Worm (Caenorhabditis elegans) whole organism, L4 larva: ENCODE data around the gene srsx-26.

Source experiments
- D1046.2 ChIP-seq: fragments of 200-800 bp; sonication (Bioruptor generic); IDR thresholded peaks from 2 replicates; pipeline ENCODE4 v1.3.6; 2022; ENCODE audit warnings: missing genetic modification characterization, missing compliant biosample characterization
- F44E2.7 ChIP-seq: fragments of 200-800 bp; sonication (Bioruptor generic); IDR thresholded peaks from 2 replicates; pipeline ENCODE4 v2.1.2; 2022; ENCODE audit warnings: missing genetic modification characterization, missing compliant biosample characterization
- F49E8.2 ChIP-seq: sonication (generic microtip); optimal IDR thresholded peaks from 2 replicates; lab custom pipeline; 2016; ENCODE audit warnings: missing compliant biosample characterization, mild to moderate bottlenecking, missing genetic modification characterization, borderline replicate concordance
- Y105C5A.15 ChIP-seq: fragments of 200-800 bp; sonication (Bioruptor generic); IDR thresholded peaks from 2 replicates; pipeline ENCODE4 v1.3.6; 2022; ENCODE audit warnings: missing genetic modification characterization, missing compliant biosample characterization
- Y48G9A.11 ChIP-seq: fragments of 200-800 bp; sonication (Bioruptor generic); IDR thresholded peaks from 2 replicates; pipeline ENCODE4 v1.3.6; 2022; ENCODE audit warnings: missing genetic modification reagents, missing genetic modification characterization, missing compliant biosample characterization
- aha-1 ChIP-seq: fragments of 150-350 bp; peaks from one replicate; lab custom pipeline; 2014; ENCODE audit warnings: missing biosample characterization, missing genetic modification characterization
- aly-2 ChIP-seq: sonication (generic microtip); optimal IDR thresholded peaks from 2 replicates; lab custom pipeline; 2018; ENCODE audit warnings: missing biosample characterization, missing genetic modification characterization
- ceh-32 ChIP-seq: sonication (generic microtip); optimal IDR thresholded peaks from 2 replicates; lab custom pipeline; 2016; ENCODE audit warnings: mild to moderate bottlenecking, missing genetic modification characterization, missing compliant biosample characterization; ENCODE audit not compliant: poor library complexity
- ceh-44 ChIP-seq: fragments of 200-800 bp; sonication (Bioruptor generic); IDR thresholded peaks from 2 replicates; pipeline ENCODE4 v1.3.6; 2022; ENCODE audit warnings: missing genetic modification reagents, missing genetic modification characterization, missing compliant biosample characterization
- ces-1 ChIP-seq: fragments of 150-350 bp; sonication (generic microtip); optimal IDR thresholded peaks from 4 replicates; lab custom pipeline; 2014; ENCODE audit warnings: missing biosample characterization, missing genetic modification reagents, missing genetic modification characterization
- ctbp-1 ChIP-seq: fragments of 200-800 bp; sonication (Bioruptor generic); IDR thresholded peaks from 2 replicates; pipeline ENCODE4 v1.3.6; 2022; ENCODE audit warnings: missing genetic modification reagents, missing genetic modification characterization, missing compliant biosample characterization
- daf-12 ChIP-seq: fragments of 150-350 bp; optimal IDR thresholded peaks from 2 replicates; lab custom pipeline; 2014; ENCODE audit warnings: missing biosample characterization, missing genetic modification reagents, missing genetic modification characterization
- dmd-6 ChIP-seq: fragments of 200-800 bp; sonication (Bioruptor generic); IDR thresholded peaks from 2 replicates; pipeline ENCODE4 v1.3.6; 2022; ENCODE audit warnings: missing genetic modification reagents, missing genetic modification characterization, missing compliant biosample characterization
- dmd-9 ChIP-seq: fragments of 200-800 bp; sonication (Bioruptor generic); IDR thresholded peaks from 2 replicates; pipeline ENCODE4 v1.3.6; 2022; ENCODE audit warnings: missing genetic modification reagents, missing genetic modification characterization, missing compliant biosample characterization
- dve-1 ChIP-seq: sonication (generic microtip); optimal IDR thresholded peaks from 2 replicates; lab custom pipeline; 2017; ENCODE audit warnings: antibody characterized with exemption, mild to moderate bottlenecking, missing genetic modification characterization, missing compliant biosample characterization; ENCODE audit not compliant: insufficient read depth
- hif-1 ChIP-seq, 2 experiments: sonication (generic microtip); optimal IDR thresholded peaks; 2 replicates each; lab custom pipeline; 2016 to 2017; ENCODE audit warnings: missing compliant biosample characterization in 2 of 2, missing genetic modification characterization in 2 of 2, missing genetic modification reagents in 2 of 2, missing genotype in 2 of 2, mild to moderate bottlenecking in 1 of 2
- hlh-11 ChIP-seq: fragments of 200-800 bp; sonication (Bioruptor generic); optimal IDR thresholded peaks from 2 replicates; lab custom pipeline; 2018; ENCODE audit warnings: mild to moderate bottlenecking, missing genetic modification characterization, missing compliant biosample characterization
- hmg-1.1 ChIP-seq: fragments of 200-800 bp; sonication (Bioruptor generic); IDR thresholded peaks from 2 replicates; pipeline ENCODE4 v1.3.6; 2022; ENCODE audit warnings: missing genetic modification reagents, missing genetic modification characterization, missing compliant biosample characterization
- lin-15B ChIP-seq: fragments of 150-350 bp; sonication (generic microtip); optimal IDR thresholded peaks from 3 replicates; lab custom pipeline; 2014; ENCODE audit warnings: missing biosample characterization, missing genetic modification characterization
- lin-38 ChIP-seq: fragments of 200-800 bp; sonication (Bioruptor generic); IDR thresholded peaks from 2 replicates; pipeline ENCODE4 v1.3.6; 2022; ENCODE audit warnings: missing genetic modification reagents, missing genetic modification characterization, missing compliant biosample characterization
- lin-39 ChIP-seq: fragments of 150-350 bp; optimal IDR thresholded peaks from 2 replicates; lab custom pipeline; 2014; ENCODE audit warnings: missing biosample characterization, missing genetic modification reagents, missing genetic modification characterization
- lsy-2 ChIP-seq, 2 experiments: fragments of 150-350 bp in 1 of 2; sonication (generic microtip) in 1 of 2; optimal IDR thresholded peaks; 2 replicates each; lab custom pipeline; 2014 to 2017; ENCODE audit warnings: missing biosample characterization in 2 of 2, missing genetic modification characterization in 2 of 2
- madf-9 ChIP-seq: fragments of 200-800 bp; sonication (Bioruptor generic); conservative IDR thresholded peaks from 2 replicates; pipeline ENCODE4 v1.3.6; 2022; ENCODE audit warnings: missing genetic modification reagents, missing genetic modification characterization, missing compliant biosample characterization
- mdl-1 ChIP-seq, 2 experiments: fragments of 150-350 bp in 1 of 2; sonication (generic microtip) in 1 of 2; optimal IDR thresholded peaks; 2 replicates each; lab custom pipeline; 2014 to 2017; ENCODE audit warnings: missing biosample characterization in 2 of 2, missing genetic modification characterization in 2 of 2
- mdt-29 ChIP-seq: fragments of 200-800 bp; sonication (Bioruptor generic); IDR thresholded peaks from 2 replicates; pipeline ENCODE4 v1.3.6; 2022; ENCODE audit warnings: missing genetic modification reagents, missing genetic modification characterization, missing compliant biosample characterization
- mep-1 ChIP-seq: fragments of 150-350 bp; sonication (generic microtip); optimal IDR thresholded peaks from 3 replicates; lab custom pipeline; 2014; ENCODE audit warnings: missing biosample characterization, missing genetic modification characterization
- mes-2 ChIP-seq: sonication (generic microtip); optimal IDR thresholded peaks from 2 replicates; lab custom pipeline; 2016; ENCODE audit warnings: missing genotype, mild to moderate bottlenecking, missing genetic modification characterization, missing compliant biosample characterization; ENCODE audit not compliant: poor library complexity, severe bottlenecking
- mxl-2 ChIP-seq: fragments of 200-800 bp; sonication (Bioruptor generic); conservative IDR thresholded peaks from 2 replicates; pipeline ENCODE4 v1.3.6; 2022; ENCODE audit warnings: missing genetic modification reagents, missing genetic modification characterization, missing compliant biosample characterization
- mxl-3 ChIP-seq: fragments of 200-800 bp; sonication (Bioruptor generic); optimal IDR thresholded peaks from 2 replicates; lab custom pipeline; 2018; ENCODE audit warnings: mild to moderate bottlenecking, missing genetic modification characterization, missing compliant biosample characterization
- nhr-10 ChIP-seq: fragments of 150-350 bp; optimal IDR thresholded peaks from 2 replicates; lab custom pipeline; 2014; ENCODE audit warnings: missing biosample characterization, missing genetic modification characterization
- nhr-102 ChIP-seq: sonication (generic microtip); optimal IDR thresholded peaks from 2 replicates; lab custom pipeline; 2016; ENCODE audit warnings: mild to moderate bottlenecking, missing genetic modification characterization, moderate library complexity, missing compliant biosample characterization
- nhr-237 ChIP-seq: sonication (generic microtip); optimal IDR thresholded peaks from 2 replicates; lab custom pipeline; 2017; ENCODE audit warnings: missing biosample characterization, missing genetic modification characterization
- nhr-25 ChIP-seq: sonication (generic microtip); optimal IDR thresholded peaks from 2 replicates; lab custom pipeline; 2017; ENCODE audit warnings: missing genetic modification characterization, mild to moderate bottlenecking, missing compliant biosample characterization, antibody characterized with exemption, moderate library complexity, borderline replicate concordance; ENCODE audit not compliant: insufficient read depth
- nhr-28 ChIP-seq: fragments of 150-350 bp; optimal IDR thresholded peaks from 2 replicates; lab custom pipeline; 2014; ENCODE audit warnings: missing biosample characterization, missing genetic modification characterization
- nhr-42 ChIP-seq: fragments of 200-800 bp; sonication (Bioruptor generic); IDR thresholded peaks from 2 replicates; pipeline ENCODE4 v1.3.6; 2022; ENCODE audit warnings: missing genetic modification characterization, missing compliant biosample characterization
- nhr-77 ChIP-seq: fragments of 150-350 bp; optimal IDR thresholded peaks from 2 replicates; lab custom pipeline; 2014; ENCODE audit warnings: missing biosample characterization, missing genetic modification characterization
- pha-4 ChIP-seq, 2 experiments: fragments of 150-350 bp in 1 of 2; fragments of 200-800 bp in 1 of 2; sonication (Bioruptor generic) in 1 of 2; IDR thresholded peaks in 1 of 2; optimal IDR thresholded peaks in 1 of 2; 2 replicates each; pipeline versions ENCODE4 v1.3.6 to Lab custom; 2014 to 2022; ENCODE audit warnings: missing genetic modification characterization in 2 of 2, missing genetic modification reagents in 2 of 2, missing biosample characterization in 1 of 2, missing compliant biosample characterization in 1 of 2
- php-3 ChIP-seq: fragments of 200-800 bp; sonication (Bioruptor generic); IDR thresholded peaks from 2 replicates; pipeline ENCODE4 v1.3.6; 2022; ENCODE audit warnings: missing genetic modification reagents, missing genetic modification characterization, missing compliant biosample characterization
- pqm-1 ChIP-seq: sonication (generic microtip); optimal IDR thresholded peaks from 2 replicates; lab custom pipeline; 2017; ENCODE audit warnings: missing biosample characterization, missing genetic modification characterization
- rbr-2 ChIP-seq: sonication (generic microtip); optimal IDR thresholded peaks from 2 replicates; lab custom pipeline; 2016; ENCODE audit warnings: missing genotype, missing genetic modification characterization, missing compliant biosample characterization
- sdz-12 ChIP-seq: fragments of 200-800 bp; sonication (Bioruptor generic); optimal IDR thresholded peaks from 2 replicates; lab custom pipeline; 2018; ENCODE audit warnings: mild to moderate bottlenecking, missing genetic modification characterization, missing compliant biosample characterization
- snpc-1.2 ChIP-seq: fragments of 200-800 bp; sonication (Bioruptor generic); IDR thresholded peaks from 2 replicates; pipeline ENCODE4 v1.3.6; 2022; ENCODE audit warnings: missing genetic modification reagents, missing genetic modification characterization, missing compliant biosample characterization
- spr-3 ChIP-seq: fragments of 200-800 bp; sonication (Bioruptor generic); optimal IDR thresholded peaks from 2 replicates; lab custom pipeline; 2018; ENCODE audit warnings: mild to moderate bottlenecking, missing genetic modification characterization, missing compliant biosample characterization
- tag-97 ChIP-seq: fragments of 200-800 bp; sonication (Bioruptor generic); IDR thresholded peaks from 2 replicates; pipeline ENCODE4 v1.3.6; 2022; ENCODE audit warnings: missing genetic modification characterization, missing compliant biosample characterization
- tra-1 ChIP-seq: fragments of 200-800 bp; sonication (Bioruptor generic); IDR thresholded peaks from 2 replicates; pipeline ENCODE4 v1.3.6; 2022; ENCODE audit warnings: missing genetic modification reagents, missing genetic modification characterization, missing compliant biosample characterization
- vab-7 ChIP-seq: fragments of 200-800 bp; sonication (Bioruptor generic); IDR thresholded peaks from 2 replicates; pipeline ENCODE4 v1.3.6; 2022; ENCODE audit warnings: missing genetic modification reagents, missing genetic modification characterization, missing compliant biosample characterization
- zag-1 ChIP-seq: fragments of 150-350 bp; optimal IDR thresholded peaks from 2 replicates; lab custom pipeline; 2014; ENCODE audit warnings: missing biosample characterization, missing genetic modification characterization
- zfp-2 ChIP-seq: sonication (generic microtip); optimal IDR thresholded peaks from 2 replicates; lab custom pipeline; 2016; ENCODE audit warnings: mild to moderate bottlenecking, missing genetic modification characterization, missing compliant biosample characterization

srsx-26 gene

DNA sequence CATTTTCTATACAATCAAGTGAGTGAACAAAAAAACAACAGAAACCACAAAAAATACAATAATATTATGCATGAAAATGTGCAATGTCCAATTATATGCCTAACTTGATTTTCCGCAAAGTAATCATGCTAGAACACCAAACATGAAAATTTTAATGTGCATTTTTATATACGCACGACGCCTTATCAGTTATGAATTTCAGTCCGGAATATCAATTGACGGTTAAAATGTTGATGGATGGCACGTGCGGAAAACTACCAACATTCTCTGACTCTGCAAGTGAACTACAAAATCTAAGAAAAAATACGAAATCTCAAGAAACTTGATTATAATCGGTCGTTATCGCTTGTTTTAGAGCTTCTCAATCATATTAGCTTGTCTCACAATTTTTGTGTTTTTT is 11.5 kb downstream of the srsx-26 start (continued):
- peak in 1 of 2 experiments; percentile 64 for TF ChIP-seq mdl-1 (tag; optimal IDR thresholded peaks at IDR 0.05; lab: Kevin White, UChicago)
- TF ChIP-seq snpc-1.2 (GFP tag; lab: Robert Waterston, UW) = no peak
- no peak for TF ChIP-seq tag-97 (GFP tag; lab: Robert Waterston, UW)
- TF ChIP-seq F44E2.7 (GFP tag; lab: Robert Waterston, UW) = no peak
- TF ChIP-seq dmd-9 (GFP tag; lab: Robert Waterston, UW) = no peak
- TF ChIP-seq mep-1 (tag; lab: Kevin White, UChicago) = no peak
- TF ChIP-seq ces-1 (GFP tag; lab: Kevin White, UChicago) = no peak
- no peak for TF ChIP-seq F49E8.2 (tag; lab: Kevin White, UChicago)
- no peak for TF ChIP-seq hif-1 (tag; optimal IDR thresholded peaks at IDR 0.05; lab: Kevin White, UChicago)
- TF ChIP-seq php-3 (GFP tag; lab: Robert Waterston, UW) = peak; percentile 87
- peak; percentile 64 for TF ChIP-seq dve-1 (tag; lab: Kevin White, UChicago)
- TF ChIP-seq mxl-2 (GFP tag; lab: Robert Waterston, UW) = no peak
- no peak for TF ChIP-seq D1046.2
- no peak for TF ChIP-seq lin-38
- TF ChIP-seq ctbp-1 = no peak
- no peak for TF ChIP-seq zag-1 (tag; lab: Kevin White, UChicago)
- TF ChIP-seq Y105C5A.15 (GFP tag; lab: Robert Waterston, UW) = no peak
- TF ChIP-seq, all 104 proteins: peak for 9

DNA sequence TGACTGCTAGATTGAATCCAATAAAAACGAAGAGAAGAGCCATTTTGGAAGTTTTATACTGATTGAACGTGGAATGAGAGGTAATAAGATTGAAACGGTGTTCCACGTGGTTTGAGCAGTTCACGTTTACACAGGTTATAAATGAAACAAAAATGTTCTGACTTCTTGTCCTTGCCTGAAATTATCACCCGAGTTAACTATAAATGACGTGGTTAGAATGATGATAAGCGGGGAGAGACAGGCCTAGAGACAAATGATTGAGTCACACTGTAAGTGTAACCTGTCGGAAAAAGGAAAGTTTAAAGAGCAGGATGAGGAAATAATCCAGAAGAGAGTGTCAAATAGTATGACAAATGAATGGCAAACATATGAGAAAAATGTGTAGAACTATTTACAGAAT is 12.5 kb downstream of the srsx-26 start, which contains the start of gene C51E3.10:
Gene C51E3.10, minus strand, starts transcription at position 181 of the 400 bp plus-strand sequence.
- no peak for TF ChIP-seq nhr-25 (tag; lab: Kevin White, UChicago)
- TF ChIP-seq pqm-1 (tag; lab: Kevin White, UChicago) = peak; percentile 93
- TF ChIP-seq ctbp-1 = no peak
- 0 out of 2 replicates have a peak, but pooled peaks have one; percentile 32 for TF ChIP-seq mdt-29 (GFP tag; lab: Robert Waterston, UW)
- no peak for TF ChIP-seq Y48G9A.11 (GFP tag; lab: Robert Waterston, UW)
- TF ChIP-seq hlh-11 (tag; lab: Kevin White, UChicago) = peak; percentile 80
- TF ChIP-seq lin-39 (tag; lab: Kevin White, UChicago) = no peak
- peak; percentile 76 for TF ChIP-seq mxl-3 (GFP tag; lab: Kevin White, UChicago)
- TF ChIP-seq tra-1 (GFP tag; lab: Robert Waterston, UW) = peak; percentile 68; the same call in 1 of the 2 replicates
- 0 out of 2 replicates have a peak, but pooled peaks have one; percentile 8 for TF ChIP-seq pha-4 (GFP tag; IDR thresholded peaks at IDR 0.05; lab: Robert Waterston, UW)
- no peak for TF ChIP-seq pha-4 (tag; optimal IDR thresholded peaks at IDR 0.05; lab: Kevin White, UChicago)
- TF ChIP-seq zag-1 (tag; lab: Kevin White, UChicago) = no peak
- TF ChIP-seq ceh-32 (tag; lab: Kevin White, UChicago) = no peak
- no peak for TF ChIP-seq rbr-2 (tag; lab: Kevin White, UChicago)
- TF ChIP-seq nhr-28 (tag; lab: Kevin White, UChicago) = peak; percentile 88
- TF ChIP-seq lsy-2 (tag; optimal IDR thresholded peaks at IDR 0.05; lab: Kevin White, UChicago) = peak in 1 of 2 experiments; percentile 32
- TF ChIP-seq nhr-102 (tag; lab: Kevin White, UChicago) = no peak
- no peak for TF ChIP-seq vab-7
- no peak for TF ChIP-seq nhr-10 (tag; lab: Kevin White, UChicago)
- no peak for TF ChIP-seq nhr-237 (tag; lab: Kevin White, UChicago)
- peak; percentile 70 for TF ChIP-seq dve-1 (tag; lab: Kevin White, UChicago)
- TF ChIP-seq madf-9 (GFP tag; lab: Robert Waterston, UW) = no peak
- TF ChIP-seq hmg-1.1 (GFP tag; lab: Robert Waterston, UW) = no peak
- TF ChIP-seq aha-1 = peak; percentile 73
- no peak for TF ChIP-seq aly-2 (tag; lab: Kevin White, UChicago)
- TF ChIP-seq spr-3 (GFP tag; lab: Kevin White, UChicago) = no peak
- 0 out of 2 replicates have a peak, but pooled peaks have one; percentile 50 for TF ChIP-seq nhr-42 (GFP tag; lab: Robert Waterston, UW)
- peak; percentile 35 for TF ChIP-seq nhr-77 (tag; lab: Kevin White, UChicago)
- no peak for TF ChIP-seq mes-2 (tag; lab: Kevin White, UChicago)
- TF ChIP-seq D1046.2 = no peak
- TF ChIP-seq ceh-44 (GFP tag; lab: Robert Waterston, UW) = no peak
- TF ChIP-seq zfp-2 (tag; lab: Kevin White, UChicago) = no peak
- no peak for TF ChIP-seq lin-15B (tag; lab: Kevin White, UChicago)
- TF ChIP-seq daf-12 (tag; lab: Kevin White, UChicago) = no peak
- TF ChIP-seq sdz-12 (GFP tag; lab: Kevin White, UChicago) = no peak
- peak; percentile 95 for TF ChIP-seq dmd-6 (GFP tag; lab: Robert Waterston, UW)
